ENCODE assay signal across 2 worm cellular contexts in the genomic region with DNA sequence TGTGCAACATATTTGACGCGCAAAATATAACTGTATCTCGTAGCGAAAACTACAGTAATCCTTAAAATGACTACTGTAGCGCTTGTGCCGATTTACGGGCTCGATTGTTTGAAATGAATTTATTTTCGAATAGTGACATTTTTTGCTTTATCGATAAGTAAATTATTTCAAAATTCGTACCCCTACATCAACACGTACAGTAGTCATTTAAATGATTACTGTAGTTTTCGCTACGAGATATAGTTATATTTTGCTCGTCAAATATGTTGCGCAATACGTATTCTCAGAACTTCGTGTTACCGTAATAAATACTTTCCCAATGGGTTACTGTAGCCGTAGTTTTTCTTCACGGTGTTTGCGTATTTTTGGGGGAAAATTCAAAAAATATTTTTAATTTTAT.
TF ChIP-seq lines count a peak whose summit lies in the region.

No protein-coding gene starts in this region.

TF ChIP-seq in whole organism, L1 larva, 84 proteins besides CTCF, POLR2A, EP300 and RAD21:
- TF ChIP-seq ceh-88 (GFP tag; IDR thresholded peaks at IDR 0.05; lab: Robert Waterston, UW) (no peak), nhr-85 (tag; lab: Kevin White, UChicago) (peak; percentile 59)

TF ChIP-seq in whole organism, mixed stage, embryonic, 35 proteins besides CTCF, POLR2A, EP300 and RAD21:
- TF ChIP-seq unc-39 (tag; optimal IDR thresholded peaks at IDR 0.05; lab: Kevin White, UChicago) (no peak), ceh-39 (tag; optimal IDR thresholded peaks at IDR 0.05; lab: Kevin White, UChicago) (no peak), zip-8 (tag; optimal IDR thresholded peaks at IDR 0.05; lab: Kevin White, UChicago) (peak; percentile 79)
TF ChIP-seq in whole organism, mixed stage, embryonic: peak in this region for 1.
